Fruit fly (Drosophila melanogaster) whole organism, embryonic: Measurements from ENCODE around the gene CG42404.
A peak's percentile ranks its signal among the peaks of the same experiment; 100 is the strongest.

Source experiments
- Aef1 ChIP-seq: fragments of 200-800 bp; sonication (Bioruptor generic); IDR thresholded peaks from 3 replicates; pipeline ENCODE4 v1.3.6; 2022; ENCODE audit warnings: missing biosample characterization, missing genetic modification characterization
- Bgb ChIP-seq: fragments of 200-800 bp; sonication (Bioruptor generic); IDR thresholded peaks from 2 replicates; pipeline ENCODE4 v1.3.6; 2022; ENCODE audit warnings: missing biosample characterization, missing genetic modification characterization; ENCODE audit not compliant: partially characterized antibody
- CG10209 ChIP-seq: fragments of 200-800 bp; sonication (Bioruptor generic); optimal IDR thresholded peaks from 3 replicates; lab custom pipeline; 2017; ENCODE audit warnings: missing biosample characterization, mild to moderate bottlenecking, missing genetic modification characterization, missing genetic modification reagents
- CG10654 ChIP-seq: fragments of 200-800 bp; sonication (Bioruptor generic); optimal IDR thresholded peaks from 2 replicates; lab custom pipeline; 2016; ENCODE audit warnings: missing biosample characterization, missing genetic modification characterization
- CG11398 ChIP-seq: fragments of 200-800 bp; sonication (Bioruptor generic); optimal IDR thresholded peaks from 2 replicates; lab custom pipeline; 2016; ENCODE audit warnings: missing biosample characterization, missing genetic modification characterization
- CG11560 ChIP-seq: fragments of 200-800 bp; sonication (Bioruptor generic); IDR thresholded peaks from 3 replicates; pipeline ENCODE4 v1.3.6; 2022; ENCODE audit warnings: missing biosample characterization, missing genetic modification characterization
- CG12155 ChIP-seq: fragments of 200-800 bp; sonication (Bioruptor generic); optimal IDR thresholded peaks from 3 replicates; lab custom pipeline; 2016; ENCODE audit warnings: missing biosample characterization, missing genetic modification characterization
- CG12942 ChIP-seq: fragments of 200-800 bp; sonication (Bioruptor generic); optimal IDR thresholded peaks from 3 replicates; lab custom pipeline; 2016; ENCODE audit warnings: missing biosample characterization, missing genetic modification characterization
- CG14667 ChIP-seq: fragments of 200-800 bp; sonication (Bioruptor generic); IDR thresholded peaks from 2 replicates; pipeline ENCODE4 v1.3.6; 2022; ENCODE audit warnings: missing biosample characterization, missing genetic modification characterization
- CG15011 ChIP-seq: fragments of 200-800 bp; sonication (Bioruptor generic); optimal IDR thresholded peaks from 3 replicates; lab custom pipeline; 2018; ENCODE audit warnings: missing biosample characterization, mild to moderate bottlenecking, missing genetic modification characterization
- CG15696 ChIP-seq: fragments of 200-800 bp; sonication (Bioruptor generic); optimal IDR thresholded peaks from 2 replicates; lab custom pipeline; 2019; ENCODE audit warnings: missing biosample characterization, mild to moderate bottlenecking, missing genetic modification characterization, moderate library complexity
- CG16815 ChIP-seq: fragments of 200-800 bp; sonication (Bioruptor generic); optimal IDR thresholded peaks from 3 replicates; lab custom pipeline; 2017; ENCODE audit warnings: missing biosample characterization, mild to moderate bottlenecking, missing genetic modification characterization
- CG17361 ChIP-seq: fragments of 200-800 bp; sonication (Bioruptor generic); IDR thresholded peaks from 3 replicates; pipeline ENCODE4 v1.3.6; 2022; ENCODE audit warnings: missing biosample characterization, missing genetic modification characterization
- CG2129 ChIP-seq: fragments of 200-800 bp; sonication (Bioruptor generic); IDR thresholded peaks from 2 replicates; pipeline ENCODE4 v1.3.6; 2022; ENCODE audit warnings: missing biosample characterization, missing genetic modification characterization; ENCODE audit not compliant: partially characterized antibody
- CG31365 ChIP-seq: fragments of 200-800 bp; sonication (Bioruptor generic); optimal IDR thresholded peaks from 2 replicates; lab custom pipeline; 2018; ENCODE audit warnings: missing biosample characterization, mild to moderate bottlenecking, missing genetic modification characterization
- CG4404 ChIP-seq: fragments of 200-800 bp; sonication (Bioruptor generic); IDR thresholded peaks from 2 replicates; pipeline ENCODE4 v1.3.6; 2022; ENCODE audit warnings: missing biosample characterization, missing genetic modification characterization
- CG4424 ChIP-seq: fragments of 200-800 bp; sonication (Bioruptor generic); optimal IDR thresholded peaks from 3 replicates; lab custom pipeline; 2016; ENCODE audit warnings: missing biosample characterization, missing genetic modification characterization
- CG7271 ChIP-seq: fragments of 200-800 bp; sonication (Bioruptor generic); optimal IDR thresholded peaks from 2 replicates; lab custom pipeline; 2018; ENCODE audit warnings: missing biosample characterization, mild to moderate bottlenecking, missing genetic modification characterization, moderate library complexity
- CG7987 ChIP-seq: fragments of 200-800 bp; sonication (Bioruptor generic); optimal IDR thresholded peaks from 2 replicates; lab custom pipeline; 2018; ENCODE audit warnings: missing biosample characterization, mild to moderate bottlenecking, missing genetic modification characterization, moderate library complexity
- CG8290 ChIP-seq, 3 experiments: fragments of 200-800 bp; sonication (Bioruptor generic); optimal IDR thresholded peaks; 2 replicates each; lab custom pipeline; 2016 to 2019; ENCODE audit warnings: missing biosample characterization in 3 of 3, missing genetic modification characterization in 3 of 3, mild to moderate bottlenecking in 2 of 3, moderate library complexity in 1 of 3
- CG8388 ChIP-seq: fragments of 200-800 bp; sonication (Bioruptor generic); optimal IDR thresholded peaks from 2 replicates; lab custom pipeline; 2019; ENCODE audit warnings: missing biosample characterization, mild to moderate bottlenecking, missing genetic modification characterization, moderate library complexity
- CG8944 ChIP-seq: fragments of 200-800 bp; sonication (Bioruptor generic); optimal IDR thresholded peaks from 3 replicates; lab custom pipeline; 2016; ENCODE audit warnings: missing biosample characterization, missing genetic modification characterization
- CG9797 ChIP-seq: fragments of 200-800 bp; sonication (Bioruptor generic); optimal IDR thresholded peaks from 3 replicates; lab custom pipeline; 2018; ENCODE audit warnings: missing biosample characterization, mild to moderate bottlenecking, missing genetic modification characterization
- Dip3 ChIP-seq: fragments of 200-800 bp; sonication (Bioruptor generic); optimal IDR thresholded peaks from 3 replicates; lab custom pipeline; 2016; ENCODE audit warnings: missing biosample characterization, missing genetic modification characterization
- E2f1 ChIP-seq: fragments of 200-800 bp; sonication (Bioruptor generic); IDR thresholded peaks from 2 replicates; pipeline ENCODE4 v1.3.6; 2022; ENCODE audit warnings: missing biosample characterization, missing genetic modification characterization
- MBD-R2 ChIP-seq: fragments of 200-800 bp; sonication (Bioruptor generic); IDR thresholded peaks from 2 replicates; pipeline ENCODE4 v1.3.6; 2022; ENCODE audit warnings: missing biosample characterization, missing genetic modification characterization
- MESR4 ChIP-seq: fragments of 200-800 bp; sonication (Bioruptor generic); optimal IDR thresholded peaks from 2 replicates; lab custom pipeline; 2018; ENCODE audit warnings: missing biosample characterization, mild to moderate bottlenecking, missing genetic modification characterization, moderate library complexity
- Max ChIP-seq: fragments of 200-800 bp; sonication (Bioruptor generic); optimal IDR thresholded peaks from 2 replicates; lab custom pipeline; 2016; ENCODE audit warnings: missing biosample characterization, mild to moderate bottlenecking, missing genetic modification characterization
- Med ChIP-seq: fragments of 200-800 bp; sonication (Bioruptor generic); peaks from one replicate; lab custom pipeline; 2016; ENCODE audit warnings: missing biosample characterization, missing genetic modification characterization, mild to moderate bottlenecking, inconsistent platforms, moderate library complexity
- NC2β ChIP-seq: fragments of 200-800 bp; sonication (Bioruptor generic); optimal IDR thresholded peaks from 2 replicates; lab custom pipeline; 2016; ENCODE audit warnings: missing biosample characterization, missing genetic modification characterization
- Ptx1 ChIP-seq: fragments of 200-800 bp; sonication (Bioruptor generic); IDR thresholded peaks from 2 replicates; pipeline ENCODE4 v1.3.6; 2022; ENCODE audit warnings: missing biosample characterization, missing genetic modification characterization
- Rx ChIP-seq: fragments of 200-800 bp; sonication (Bioruptor generic); IDR thresholded peaks from 2 replicates; pipeline ENCODE4 v1.3.6; 2022; ENCODE audit warnings: missing biosample characterization, missing genetic modification characterization
- az2 ChIP-seq: fragments of 200-800 bp; sonication (Bioruptor generic); optimal IDR thresholded peaks from 3 replicates; lab custom pipeline; 2016; ENCODE audit warnings: missing biosample characterization, missing genetic modification characterization
- bbx ChIP-seq: fragments of 200-800 bp; sonication (Bioruptor generic); IDR thresholded peaks from 2 replicates; pipeline ENCODE4 v1.3.6; 2022; ENCODE audit warnings: missing biosample characterization, missing genetic modification characterization; ENCODE audit not compliant: partially characterized antibody
- gem ChIP-seq: fragments of 200-800 bp; sonication (Bioruptor generic); optimal IDR thresholded peaks from 2 replicates; lab custom pipeline; 2019; ENCODE audit warnings: missing biosample characterization, mild to moderate bottlenecking, missing genetic modification characterization, moderate library complexity
- hbn ChIP-seq: fragments of 200-800 bp; sonication (Bioruptor generic); IDR thresholded peaks from 2 replicates; pipeline ENCODE4 v1.3.6; 2022; ENCODE audit warnings: missing biosample characterization, missing genetic modification characterization; ENCODE audit not compliant: partially characterized antibody
- peb ChIP-seq: fragments of 200-800 bp; sonication (Bioruptor generic); IDR thresholded peaks from 2 replicates; pipeline ENCODE4 v1.3.6; 2022; ENCODE audit warnings: missing biosample characterization, missing genetic modification characterization
- prd ChIP-seq, 3 experiments: fragments of >200 bp in 2 of 3; fragments of 200-800 bp in 1 of 3; sonication (Bioruptor generic) in 1 of 3; optimal IDR thresholded peaks in 2 of 3; IDR thresholded peaks in 1 of 3; 2 replicates in 2 of 3; 3 replicates in 1 of 3; pipeline versions ENCODE4 v1.3.6 to Lab custom; 2017 to 2022; ENCODE audit warnings: missing biosample characterization in 1 of 3, missing genetic modification characterization in 1 of 3
- pros ChIP-seq: fragments of 200-800 bp; sonication (Bioruptor generic); optimal IDR thresholded peaks from 3 replicates; lab custom pipeline; 2019; ENCODE audit warnings: missing biosample characterization, mild to moderate bottlenecking, missing genetic modification characterization, moderate library complexity
- schlank ChIP-seq: fragments of 200-800 bp; sonication (Bioruptor generic); optimal IDR thresholded peaks from 2 replicates; lab custom pipeline; 2018; ENCODE audit warnings: missing biosample characterization, mild to moderate bottlenecking, missing genetic modification characterization
- sens-2 ChIP-seq: fragments of 200-800 bp; sonication (Bioruptor generic); IDR thresholded peaks from 2 replicates; pipeline ENCODE4 v1.3.6; 2022; ENCODE audit warnings: missing biosample characterization, missing genetic modification characterization
- slou ChIP-seq: fragments of 200-800 bp; sonication (Bioruptor generic); optimal IDR thresholded peaks from 3 replicates; lab custom pipeline; 2016; ENCODE audit warnings: missing biosample characterization, missing genetic modification characterization
- so ChIP-seq: fragments of 200-800 bp; sonication (Bioruptor generic); IDR thresholded peaks from 3 replicates; pipeline ENCODE4 v1.3.6; 2022; ENCODE audit warnings: missing biosample characterization, missing genetic modification characterization
- tgo ChIP-seq: fragments of 200-800 bp; sonication (Bioruptor generic); IDR thresholded peaks from 3 replicates; pipeline ENCODE4 v1.3.6; 2022; ENCODE audit warnings: missing biosample characterization, missing genetic modification characterization
- toy ChIP-seq: fragments of 200-800 bp; sonication (Bioruptor generic); IDR thresholded peaks from 2 replicates; pipeline ENCODE4 v1.3.6; 2022; ENCODE audit warnings: missing biosample characterization, missing genetic modification characterization
- tx ChIP-seq: fragments of 200-800 bp; sonication (Bioruptor generic); optimal IDR thresholded peaks from 2 replicates; lab custom pipeline; 2016; ENCODE audit warnings: missing biosample characterization, missing genetic modification characterization
- vnd ChIP-seq: fragments of 200-800 bp; sonication (Bioruptor generic); IDR thresholded peaks from 3 replicates; pipeline ENCODE4 v1.3.6; 2022; ENCODE audit warnings: missing biosample characterization, missing genetic modification characterization; ENCODE audit not compliant: partially characterized antibody

Gene CG42404

DNA sequence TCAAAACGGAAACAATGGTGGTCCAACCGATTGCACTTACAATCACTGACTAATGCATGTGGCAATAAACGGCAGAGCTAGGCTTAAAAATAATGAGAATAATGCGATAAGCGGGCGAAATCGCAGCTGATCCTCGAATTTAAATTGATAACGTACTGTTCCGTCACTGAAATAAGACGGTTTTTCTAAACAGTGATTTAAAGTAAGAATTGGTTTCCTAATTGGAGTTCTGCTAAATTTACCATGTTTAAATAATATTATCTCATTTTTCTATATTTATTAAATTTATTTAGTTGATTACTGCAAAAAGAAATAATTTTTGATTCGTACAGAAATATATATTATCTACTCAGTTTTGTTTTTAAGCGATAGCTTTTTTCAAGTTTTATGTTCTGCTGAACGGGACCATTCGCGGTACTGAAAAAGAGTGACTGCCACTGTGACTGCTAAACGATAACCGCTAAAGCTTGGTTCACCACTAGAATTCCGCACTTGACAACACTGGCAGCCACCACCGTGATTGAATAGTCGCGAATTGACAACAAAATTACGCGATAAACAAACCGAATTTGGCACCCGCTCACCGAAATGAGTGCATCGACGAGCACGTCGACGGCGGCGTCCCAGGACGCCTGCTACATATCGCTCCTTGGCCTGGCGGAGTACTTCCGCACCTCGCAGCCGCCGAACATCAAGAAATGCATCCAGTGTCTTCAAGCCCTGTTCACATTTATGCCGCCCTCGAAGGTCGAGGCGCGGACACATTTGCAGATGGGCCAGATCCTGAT lies 41.0 kb upstream of the CG42404 start, which contains the start of the genes Spn88Eb and Mau2 (continued):
- peak; percentile 55 for TF ChIP-seq CG8290 (GFP tag; optimal IDR thresholded peaks at IDR 0.05; lab: Kevin White, UChicago)
- peak in 1 of 2 experiments; percentile 53 for TF ChIP-seq CG8290 (tag; optimal IDR thresholded peaks at IDR 0.05; lab: Kevin White, UChicago)
- TF ChIP-seq gem (tag; lab: Kevin White, UChicago): no peak
- peak; percentile 68 for TF ChIP-seq hbn (GFP tag; lab: Robert Waterston, UW)
- no peak for TF ChIP-seq slou
- TF ChIP-seq MESR4: peak; percentile 67
- TF ChIP-seq Dip3: peak; percentile 62
- peak; percentile 59 for TF ChIP-seq tgo (GFP tag; lab: Robert Waterston, UW)
- TF ChIP-seq CG10209 (GFP tag; lab: Kevin White, UChicago): peak; percentile 40
- TF ChIP-seq CG7987 (GFP tag; lab: Kevin White, UChicago): peak; percentile 10
- TF ChIP-seq NC2β (GFP tag; lab: Kevin White, UChicago): peak; percentile 44
- TF ChIP-seq schlank (tag; lab: Kevin White, UChicago): peak; percentile 7
- TF ChIP-seq CG17361 (GFP tag; lab: Robert Waterston, UW): peak; percentile 79; the same call in 2 of the 3 replicates
- TF ChIP-seq CG8944: peak; percentile 60
- no peak; the same call in 1 of the 2 replicates for TF ChIP-seq CG2129
- no peak for TF ChIP-seq CG15011 (GFP tag; lab: Kevin White, UChicago)
- peak; percentile 34 for TF ChIP-seq CG10654 (GFP tag; lab: Kevin White, UChicago)
- 0 out of 2 replicates have a peak, but pooled peaks have one; percentile 33 for TF ChIP-seq peb (GFP tag; lab: Robert Waterston, UW)
- TF ChIP-seq CG16815 (GFP tag; lab: Kevin White, UChicago): peak; percentile 42
- TF ChIP-seq prd (optimal IDR thresholded peaks at IDR 0.05; lab: Kevin White, UChicago): no peak
- TF ChIP-seq prd (GFP tag; IDR thresholded peaks at IDR 0.05; lab: Robert Waterston, UW): peak; percentile 80
- no peak for TF ChIP-seq pros (GFP tag; lab: Kevin White, UChicago)
- TF ChIP-seq E2f1: peak; percentile 72
- TF ChIP-seq CG9797 (GFP tag; lab: Kevin White, UChicago): no peak
- TF ChIP-seq Aef1 (GFP tag; lab: Robert Waterston, UW): peak; percentile 69
- TF ChIP-seq Rx (GFP tag; lab: Robert Waterston, UW): peak; percentile 67
- TF ChIP-seq CG11398 (GFP tag; lab: Kevin White, UChicago): no peak
- no peak for TF ChIP-seq CG7271 (tag; lab: Kevin White, UChicago)
- peak; percentile 52; the same call in 1 of the 3 replicates for TF ChIP-seq so (GFP tag; lab: Robert Waterston, UW)
- TF ChIP-seq Ptx1 (GFP tag; lab: Robert Waterston, UW): peak; percentile 82
- TF ChIP-seq bbx: peak; percentile 59; the same call in 1 of the 2 replicates
- peak; percentile 97 for TF ChIP-seq MBD-R2 (GFP tag; lab: Robert Waterston, UW)
- peak; percentile 60 for TF ChIP-seq az2
- TF ChIP-seq CG12942 (GFP tag; lab: Kevin White, UChicago): peak; percentile 61
- peak; percentile 70 for TF ChIP-seq CG4424 (GFP tag; lab: Kevin White, UChicago)
- peak; percentile 42 for TF ChIP-seq Max (GFP tag; lab: Kevin White, UChicago)
- TF ChIP-seq Bgb (GFP tag; lab: Robert Waterston, UW): peak; percentile 79
- peak; percentile 49 for TF ChIP-seq CG8388 (GFP tag; lab: Kevin White, UChicago)
- 0 out of 3 replicates have a peak, but pooled peaks have one; percentile 47 for TF ChIP-seq CG11560 (tag; lab: Robert Waterston, UW)
- TF ChIP-seq tx: peak; percentile 9
- TF ChIP-seq CG4404 (GFP tag; lab: Robert Waterston, UW): peak; percentile 59
- TF ChIP-seq CG15696 (tag; lab: Kevin White, UChicago): peak; percentile 48
- TF ChIP-seq CG12155 (GFP tag; lab: Kevin White, UChicago): peak; percentile 64
- peak; percentile 40; the same call in 1 of the 2 replicates for TF ChIP-seq sens-2 (GFP tag; lab: Robert Waterston, UW)
- TF ChIP-seq vnd (GFP tag; lab: Robert Waterston, UW): peak; percentile 69; the same call in 2 of the 3 replicates
- peak; percentile 94 for TF ChIP-seq Med (GFP tag; lab: Kevin White, UChicago)
- TF ChIP-seq CG31365 (tag; lab: Kevin White, UChicago): no peak
- TF ChIP-seq toy (GFP tag; lab: Robert Waterston, UW): no peak; the same call in 1 of the 2 replicates
- peak; percentile 82 for TF ChIP-seq CG14667 (GFP tag; lab: Robert Waterston, UW)
